Worm (Caenorhabditis elegans): ENCODE measurements around the gene snpc-3.4.

The snpc-3.4 gene

DNA sequence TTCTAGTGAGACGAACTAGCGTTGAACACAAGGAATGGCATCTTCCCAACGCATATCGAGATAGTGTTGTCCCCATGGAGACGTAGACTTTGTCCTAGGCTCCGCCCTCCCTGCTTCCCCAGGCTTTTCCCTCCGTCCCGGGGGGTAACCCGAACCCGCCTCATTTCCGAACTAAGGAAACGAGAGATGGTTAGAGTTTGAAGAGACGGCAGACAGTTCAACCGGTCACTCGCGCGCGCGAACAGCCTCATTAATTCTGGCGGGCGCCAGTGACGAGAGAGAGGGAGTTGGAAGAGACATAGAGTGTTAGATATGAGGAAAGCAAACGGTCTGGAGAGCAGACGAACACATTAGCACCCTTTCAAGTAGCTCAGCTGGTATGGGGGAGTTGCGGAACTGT lies 17.5 kb downstream of the snpc-3.4 start:
- no peak for TF ChIP-seq C04F5.9 (tag; optimal IDR thresholded peaks at IDR 0.05)
- no peak for TF ChIP-seq efl-1 (optimal IDR thresholded peaks at IDR 0.05)
- peak in 1 of 2 experiments; percentile 76 for TF ChIP-seq efl-1 (GFP tag; optimal IDR thresholded peaks at IDR 0.05 in 1 of 2)
- TF ChIP-seq ztf-11 (tag; optimal IDR thresholded peaks at IDR 0.05) = peak in 1 of 2 experiments; percentile 47
- peak; percentile 66 for TF ChIP-seq lin-14 (GFP tag; optimal IDR thresholded peaks at IDR 0.05)

DNA sequence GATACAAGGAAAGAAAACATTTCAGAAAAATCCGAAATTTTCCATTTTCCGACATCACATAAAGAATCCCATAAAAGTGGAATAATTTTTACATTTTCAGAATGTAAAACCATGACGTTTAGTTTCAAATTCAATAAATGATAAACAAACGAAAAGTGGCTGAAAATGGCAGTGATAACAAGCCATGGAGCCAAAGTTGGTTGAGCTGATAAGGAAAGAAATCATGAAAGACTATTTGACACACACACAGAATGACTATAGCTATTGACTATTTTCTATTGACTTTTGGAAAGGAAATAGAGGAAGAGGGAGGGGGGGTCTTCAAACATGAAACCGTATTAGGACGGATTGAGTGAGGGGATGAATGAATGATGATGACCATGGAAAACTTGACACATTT lies 19.9 kb downstream of the snpc-3.4 start:
- TF ChIP-seq dpl-1 (GFP tag; optimal IDR thresholded peaks at IDR 0.05) (no peak), nhr-237 (tag; optimal IDR thresholded peaks at IDR 0.05) (no peak), dsc-1 (tag; optimal IDR thresholded peaks at IDR 0.05) (no peak), lin-13 (GFP tag; optimal IDR thresholded peaks at IDR 0.05) (no peak), efl-3 (GFP tag; optimal IDR thresholded peaks at IDR 0.05) (no peak), pqm-1 (tag; optimal IDR thresholded peaks at IDR 0.05) (peak; percentile 68), blmp-1 (tag; optimal IDR thresholded peaks at IDR 0.05) (no peak), mab-9 (GFP tag; IDR thresholded peaks at IDR 0.05) (no peak), lin-35 (GFP tag; optimal IDR thresholded peaks at IDR 0.05) (peak in 1 of 2 experiments; percentile 32), ets-5 (GFP tag; IDR thresholded peaks at IDR 0.05) (no peak), ceh-8 (GFP tag; optimal IDR thresholded peaks at IDR 0.05) (no peak), zag-1 (tag; optimal IDR thresholded peaks at IDR 0.05) (no peak), rnt-1 (tag; optimal IDR thresholded peaks at IDR 0.05) (no peak), nhr-85 (tag) (no peak), hpl-2 (GFP tag; optimal IDR thresholded peaks at IDR 0.05) (no peak), ceh-90 (tag; optimal IDR thresholded peaks at IDR 0.05) (no peak), nhr-71 (tag; optimal IDR thresholded peaks at IDR 0.05) (no peak), nhr-84 (tag; optimal IDR thresholded peaks at IDR 0.05) (no peak), tlp-1 (tag; optimal IDR thresholded peaks at IDR 0.05) (no peak), elt-2 (tag; optimal IDR thresholded peaks at IDR 0.05) (peak; percentile 54), lin-39 (tag; optimal IDR thresholded peaks at IDR 0.05) (no peak)

DNA sequence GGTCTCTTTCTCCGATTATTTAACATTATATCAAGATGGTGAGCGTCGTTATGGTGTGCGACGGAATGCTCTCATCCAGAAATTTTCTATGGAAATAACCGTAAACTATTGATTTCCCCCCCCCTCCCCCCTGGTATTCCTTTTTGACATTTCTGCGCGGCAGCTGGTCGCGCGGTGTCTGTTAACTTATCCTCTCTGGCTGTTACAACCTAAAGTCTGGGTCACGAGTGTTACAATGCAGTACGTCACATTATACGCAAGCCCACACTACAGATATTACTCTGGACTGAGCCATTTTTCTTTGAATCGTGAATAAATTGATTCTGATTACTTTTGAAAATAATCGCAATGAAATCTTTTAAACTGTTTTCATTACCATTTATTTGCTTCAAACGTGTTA lies 29.3 kb downstream of the snpc-3.4 start:
- TF ChIP-seq lin-39 (tag; optimal IDR thresholded peaks at IDR 0.05) (no peak), blmp-1 (tag; optimal IDR thresholded peaks at IDR 0.05) (no peak), zag-1 (tag; optimal IDR thresholded peaks at IDR 0.05) (no peak), vab-15 (tag; optimal IDR thresholded peaks at IDR 0.05) (no peak), aha-1 (tag; optimal IDR thresholded peaks at IDR 0.05) (no peak), elt-2 (tag; optimal IDR thresholded peaks at IDR 0.05) (no peak), F16B12.6 (tag; optimal IDR thresholded peaks at IDR 0.05) (no peak), efl-1 (optimal IDR thresholded peaks at IDR 0.05) (no peak), efl-1 (GFP tag; optimal IDR thresholded peaks at IDR 0.05 in 1 of 2) (peak in 1 of 2 experiments; percentile 32)

DNA sequence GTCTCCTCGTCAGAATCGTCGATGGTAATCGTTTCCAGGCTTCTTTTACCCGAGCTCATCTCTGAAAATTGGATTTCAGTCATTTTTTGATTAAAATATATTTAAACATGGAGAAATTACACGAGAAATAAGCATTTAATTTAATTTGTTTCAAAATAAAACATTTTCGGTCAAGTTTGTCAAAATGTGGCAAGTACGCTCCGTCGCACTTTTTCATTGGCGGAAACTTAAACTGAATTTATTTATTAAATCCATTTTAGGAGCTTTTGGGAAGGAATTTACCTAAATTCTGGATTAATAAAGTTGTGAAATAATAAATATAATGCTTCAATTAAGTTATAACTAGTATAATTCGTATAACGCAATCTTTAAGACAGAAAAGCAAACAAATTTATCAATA lies 38.1 kb downstream of the snpc-3.4 start, which contains the start of gene rcq-5:
TSS of gene rcq-5 (minus strand) at position 83 of the 400 bp plus-strand sequence.
- peak; percentile 56 for TF ChIP-seq C16A3.4 (tag; optimal IDR thresholded peaks at IDR 0.05)
- no peak for TF ChIP-seq nhr-19 (GFP tag; conservative IDR thresholded peaks at IDR 0.05)
- TF ChIP-seq fkh-4 (tag; optimal IDR thresholded peaks at IDR 0.05; ENCODE audit: borderline replicate concordance) = no peak
- peak; percentile 43 to 73 for TF ChIP-seq lsy-2 (tag; optimal IDR thresholded peaks at IDR 0.05)
- TF ChIP-seq nhr-90 (tag; optimal IDR thresholded peaks at IDR 0.05; ENCODE audit: poor library complexity) = no peak
- no peak for TF ChIP-seq aha-1 (tag; optimal IDR thresholded peaks at IDR 0.05)
- TF ChIP-seq ama-1 (optimal IDR thresholded peaks at IDR 0.05) = no peak
- TF ChIP-seq swsn-7 (tag; optimal IDR thresholded peaks at IDR 0.05) = no peak
- peak; percentile 18 for TF ChIP-seq nhr-47 (tag; optimal IDR thresholded peaks at IDR 0.05)
- peak; percentile 16 for TF ChIP-seq xbp-1 (tag; optimal IDR thresholded peaks at IDR 0.05)
- peak; percentile 84 to 96 for TF ChIP-seq lin-35 (GFP tag; optimal IDR thresholded peaks at IDR 0.05)
- no peak for TF ChIP-seq lin-14 (GFP tag; optimal IDR thresholded peaks at IDR 0.05)
- peak; percentile 14 to 90 for TF ChIP-seq efl-1 (optimal IDR thresholded peaks at IDR 0.05)
- TF ChIP-seq efl-1 (GFP tag; optimal IDR thresholded peaks at IDR 0.05 in 1 of 2) = peak; percentile 89 to 99
- TF ChIP-seq elt-3 (tag; optimal IDR thresholded peaks at IDR 0.05) = no peak
- peak; percentile 7 for TF ChIP-seq lin-15B (tag; optimal IDR thresholded peaks at IDR 0.05)
- TF ChIP-seq hlh-17 (GFP tag; optimal IDR thresholded peaks at IDR 0.05; ENCODE audit: borderline replicate concordance) = no peak
- no peak for TF ChIP-seq unc-98 (GFP tag; IDR thresholded peaks at IDR 0.05)
- peak; percentile 50 for TF ChIP-seq skn-1 (tag; optimal IDR thresholded peaks at IDR 0.05)
- no peak for TF ChIP-seq blmp-1 (tag; optimal IDR thresholded peaks at IDR 0.05)
- no peak for TF ChIP-seq Y116A8C.19 (tag; optimal IDR thresholded peaks at IDR 0.05; ENCODE audit: borderline replicate concordance)
- TF ChIP-seq dpl-1 (GFP tag; optimal IDR thresholded peaks at IDR 0.05) = peak; percentile 78 to 90 (median 88)
- no peak for TF ChIP-seq ceh-90 (tag; optimal IDR thresholded peaks at IDR 0.05)
- peak; percentile 43 for TF ChIP-seq mep-1 (tag; optimal IDR thresholded peaks at IDR 0.05)
- TF ChIP-seq pax-3 (tag; optimal IDR thresholded peaks at IDR 0.05) = no peak
- TF ChIP-seq ceh-82 (tag; optimal IDR thresholded peaks at IDR 0.05) = no peak
- no peak for TF ChIP-seq lin-13 (GFP tag; optimal IDR thresholded peaks at IDR 0.05)
